In genomic region chr3L:10581688-10582288, dm6 we compare ENCODE assay signal across 2 fruit fly cellular contexts.
A peak's percentile ranks its signal among the peaks of the same experiment; 100 is the strongest.
TF ChIP-seq lines count a peak whose summit lies in the region.

No protein-coding gene starts in this region.

- TF ChIP-seq CTCF in whole organism, embryonic (GFP tag; optimal IDR thresholded peaks at IDR 0.05; lab: Kevin White, UChicago) = no peak

TF ChIP-seq in whole organism, embryonic, 481 proteins besides CTCF, POLR2A, EP300 and RAD21:
- TF ChIP-seq lov (optimal IDR thresholded peaks at IDR 0.05; lab: Kevin White, UChicago) (no peak), lov (GFP tag; IDR thresholded peaks at IDR 0.05; lab: Robert Waterston, UW) (0 out of 3 replicates have a peak, but pooled peaks have one; percentile 13), Dbx (GFP tag; IDR thresholded peaks at IDR 0.05; lab: Robert Waterston, UW) (0 out of 3 replicates have a peak, but pooled peaks have one; percentile 38), Hr39 (optimal IDR thresholded peaks at IDR 0.05; lab: Kevin White, UChicago) (peak; percentile 77), CG10959 (GFP tag; IDR thresholded peaks at IDR 0.05; lab: Robert Waterston, UW) (peak; percentile 18; the same call in 1 of the 2 replicates), dan (GFP tag; IDR thresholded peaks at IDR 0.05; lab: Robert Waterston, UW) (no peak), Hand (GFP tag; optimal IDR thresholded peaks at IDR 0.05; lab: Kevin White, UChicago) (no peak), CG3065 (GFP tag; optimal IDR thresholded peaks at IDR 0.05; lab: Kevin White, UChicago) (peak; percentile 39)
TF ChIP-seq in whole organism, embryonic: peak in this region for 5.

TF ChIP-seq in whole organism, wandering third instar larva, 38 proteins besides CTCF, POLR2A, EP300 and RAD21:
- TF ChIP-seq Dfd (GFP tag; optimal IDR thresholded peaks at IDR 0.05; lab: Kevin White, UChicago) (peak; percentile 98), br (GFP tag; optimal IDR thresholded peaks at IDR 0.05; lab: Kevin White, UChicago) (no peak), Abd-B (GFP tag; optimal IDR thresholded peaks at IDR 0.05; lab: Kevin White, UChicago) (no peak)

Comparison
In these comparisons a context has a peak if more than half of its experiments do, and no peak if none do; other contexts are left out.
1. Of the 10 proteins assayed by ChIP-seq in both whole organism, embryonic and whole organism, wandering third instar larva: peak only in whole organism, embryonic: none; only in whole organism, wandering third instar larva: Dfd; in both: none; in neither: 9.